Worm (Caenorhabditis elegans): Measurements from ENCODE around the gene R02F2.10.

DNA sequence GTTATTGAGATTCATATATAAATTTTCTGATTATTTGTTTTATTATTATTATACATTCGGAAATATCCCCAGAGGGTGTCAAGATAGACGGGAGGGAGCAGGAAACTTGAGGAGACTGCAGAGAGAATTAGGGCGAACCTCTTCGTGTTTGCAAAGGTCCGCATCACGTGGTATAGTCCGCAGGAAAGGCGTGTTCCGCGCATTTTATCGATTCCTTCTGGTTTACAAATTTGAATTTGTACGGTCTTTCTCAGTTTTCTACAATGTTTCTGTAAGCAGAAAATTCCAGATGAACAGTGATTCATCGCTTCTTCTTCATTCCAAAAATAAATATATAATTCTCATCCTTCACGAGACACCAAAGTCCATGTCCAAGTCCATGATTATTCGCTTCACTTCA, 21.8 kb downstream of the R02F2.10 start:
- TF ChIP-seq ama-1 (optimal IDR thresholded peaks at IDR 0.05) (no peak), scrt-1 (GFP tag; IDR thresholded peaks at IDR 0.05) (no peak), flt-1 (GFP tag; IDR thresholded peaks at IDR 0.05) (no peak), B0310.2 (tag; optimal IDR thresholded peaks at IDR 0.05) (no peak), sea-1 (GFP tag; conservative IDR thresholded peaks at IDR 0.05) (no peak), aly-1 (tag; optimal IDR thresholded peaks at IDR 0.05) (no peak), hmg-4 (GFP tag; optimal IDR thresholded peaks at IDR 0.05) (no peak), pes-1 (GFP tag; IDR thresholded peaks at IDR 0.05) (no peak), tbx-37 (GFP tag; conservative IDR thresholded peaks at IDR 0.05) (no peak), ceh-13 (GFP tag; optimal IDR thresholded peaks at IDR 0.05) (no peak)
